Worm (Caenorhabditis elegans) whole organism, L4 larva: Measurements from ENCODE around the gene T23F2.5.
A peak's percentile ranks its signal among the peaks of the same experiment; 100 is the strongest.

Experiments
- D1046.2 ChIP-seq: fragments of 200-800 bp; sonication (Bioruptor generic); IDR thresholded peaks from 2 replicates; pipeline ENCODE4 v1.3.6; 2022; ENCODE audit warnings: missing genetic modification characterization, missing compliant biosample characterization
- F49E8.2 ChIP-seq: sonication (generic microtip); optimal IDR thresholded peaks from 2 replicates; lab custom pipeline; 2016; ENCODE audit warnings: missing compliant biosample characterization, mild to moderate bottlenecking, missing genetic modification characterization, borderline replicate concordance
- T26A8.4 ChIP-seq: fragments of 200-800 bp; sonication (Bioruptor generic); IDR thresholded peaks from 2 replicates; pipeline ENCODE4 v1.3.6; 2022; ENCODE audit warnings: missing genetic modification characterization, missing compliant biosample characterization
- ZK546.5 ChIP-seq, 2 experiments: sonication (generic microtip); optimal IDR thresholded peaks; 2 replicates each; lab custom pipeline; 2017; ENCODE audit warnings: missing biosample characterization in 2 of 2, missing genetic modification characterization in 2 of 2
- aha-1 ChIP-seq: fragments of 150-350 bp; peaks from one replicate; lab custom pipeline; 2014; ENCODE audit warnings: missing biosample characterization, missing genetic modification characterization
- aly-2 ChIP-seq: sonication (generic microtip); optimal IDR thresholded peaks from 2 replicates; lab custom pipeline; 2018; ENCODE audit warnings: missing biosample characterization, missing genetic modification characterization
- ama-1 ChIP-seq: fragments of 150-350 bp; optimal IDR thresholded peaks from 2 replicates; lab custom pipeline; 2014; ENCODE audit warnings: inconsistent platforms, mixed read lengths
- ceh-20 ChIP-seq: fragments of 200-800 bp; sonication (Bioruptor generic); IDR thresholded peaks from 2 replicates; pipeline ENCODE4 v1.3.6; 2022; ENCODE audit warnings: missing genetic modification reagents, missing genetic modification characterization, missing compliant biosample characterization
- ceh-62 ChIP-seq: sonication (generic microtip); optimal IDR thresholded peaks from 2 replicates; lab custom pipeline; 2017; ENCODE audit warnings: missing biosample characterization, missing genetic modification characterization
- ceh-82 ChIP-seq: sonication (generic microtip); optimal IDR thresholded peaks from 2 replicates; lab custom pipeline; 2017; ENCODE audit warnings: missing biosample characterization, missing genetic modification characterization
- ces-1 ChIP-seq: fragments of 150-350 bp; sonication (generic microtip); optimal IDR thresholded peaks from 4 replicates; lab custom pipeline; 2014; ENCODE audit warnings: missing biosample characterization, missing genetic modification reagents, missing genetic modification characterization
- daf-16 ChIP-seq, 3 experiments: sonication (generic microtip); optimal IDR thresholded peaks; 2 replicates each; lab custom pipeline; 2016 to 2017; ENCODE audit warnings: missing genetic modification characterization in 3 of 3, missing genetic modification reagents in 3 of 3, mild to moderate bottlenecking in 2 of 3, missing compliant biosample characterization in 2 of 3, missing biosample characterization in 1 of 3, moderate library complexity in 1 of 3
- daf-19 ChIP-seq: fragments of 200-800 bp; sonication (Bioruptor generic); conservative IDR thresholded peaks from 2 replicates; pipeline ENCODE4 v1.3.6; 2022; ENCODE audit warnings: missing genetic modification characterization, missing compliant biosample characterization
- dmd-6 ChIP-seq: fragments of 200-800 bp; sonication (Bioruptor generic); IDR thresholded peaks from 2 replicates; pipeline ENCODE4 v1.3.6; 2022; ENCODE audit warnings: missing genetic modification reagents, missing genetic modification characterization, missing compliant biosample characterization
- dve-1 ChIP-seq: sonication (generic microtip); optimal IDR thresholded peaks from 2 replicates; lab custom pipeline; 2017; ENCODE audit warnings: antibody characterized with exemption, mild to moderate bottlenecking, missing genetic modification characterization, missing compliant biosample characterization; ENCODE audit not compliant: insufficient read depth
- fkh-10 ChIP-seq: fragments of 150-350 bp; optimal IDR thresholded peaks from 2 replicates; lab custom pipeline; 2014; ENCODE audit warnings: missing biosample characterization, missing genetic modification reagents, missing genetic modification characterization
- fos-1 ChIP-seq: fragments of 150-350 bp; optimal IDR thresholded peaks from 2 replicates; lab custom pipeline; 2014; ENCODE audit warnings: missing biosample characterization, missing genetic modification characterization
- hlh-11 ChIP-seq: fragments of 200-800 bp; sonication (Bioruptor generic); optimal IDR thresholded peaks from 2 replicates; lab custom pipeline; 2018; ENCODE audit warnings: mild to moderate bottlenecking, missing genetic modification characterization, missing compliant biosample characterization
- hlh-30 ChIP-seq: sonication (generic microtip); optimal IDR thresholded peaks from 2 replicates; lab custom pipeline; 2017; ENCODE audit warnings: antibody characterized with exemption, mild to moderate bottlenecking, missing genetic modification characterization, missing compliant biosample characterization; ENCODE audit not compliant: insufficient read depth
- lim-7 ChIP-seq: fragments of 200-800 bp; sonication (Bioruptor generic); IDR thresholded peaks from 2 replicates; pipeline ENCODE4 v1.3.6; 2022; ENCODE audit warnings: missing genetic modification characterization, missing compliant biosample characterization
- lin-1 ChIP-seq: fragments of 200-800 bp; sonication (Bioruptor generic); IDR thresholded peaks from 2 replicates; pipeline ENCODE4 v1.3.6; 2022; ENCODE audit warnings: missing genetic modification reagents, missing genetic modification characterization, missing compliant biosample characterization
- lin-15B ChIP-seq: fragments of 150-350 bp; sonication (generic microtip); optimal IDR thresholded peaks from 3 replicates; lab custom pipeline; 2014; ENCODE audit warnings: missing biosample characterization, missing genetic modification characterization
- lin-39 ChIP-seq: fragments of 150-350 bp; optimal IDR thresholded peaks from 2 replicates; lab custom pipeline; 2014; ENCODE audit warnings: missing biosample characterization, missing genetic modification reagents, missing genetic modification characterization
- lir-3 ChIP-seq: sonication (generic microtip); optimal IDR thresholded peaks from 2 replicates; lab custom pipeline; 2016; ENCODE audit warnings: mild to moderate bottlenecking, missing genetic modification characterization, missing compliant biosample characterization
- lsy-2 ChIP-seq, 2 experiments: fragments of 150-350 bp in 1 of 2; sonication (generic microtip) in 1 of 2; optimal IDR thresholded peaks; 2 replicates each; lab custom pipeline; 2014 to 2017; ENCODE audit warnings: missing biosample characterization in 2 of 2, missing genetic modification characterization in 2 of 2
- madf-9 ChIP-seq: fragments of 200-800 bp; sonication (Bioruptor generic); conservative IDR thresholded peaks from 2 replicates; pipeline ENCODE4 v1.3.6; 2022; ENCODE audit warnings: missing genetic modification reagents, missing genetic modification characterization, missing compliant biosample characterization
- mdl-1 ChIP-seq, 2 experiments: fragments of 150-350 bp in 1 of 2; sonication (generic microtip) in 1 of 2; optimal IDR thresholded peaks; 2 replicates each; lab custom pipeline; 2014 to 2017; ENCODE audit warnings: missing biosample characterization in 2 of 2, missing genetic modification characterization in 2 of 2
- mxl-2 ChIP-seq: fragments of 200-800 bp; sonication (Bioruptor generic); conservative IDR thresholded peaks from 2 replicates; pipeline ENCODE4 v1.3.6; 2022; ENCODE audit warnings: missing genetic modification reagents, missing genetic modification characterization, missing compliant biosample characterization
- mxl-3 ChIP-seq: fragments of 200-800 bp; sonication (Bioruptor generic); optimal IDR thresholded peaks from 2 replicates; lab custom pipeline; 2018; ENCODE audit warnings: mild to moderate bottlenecking, missing genetic modification characterization, missing compliant biosample characterization
- nhr-111 ChIP-seq: fragments of 200-800 bp; sonication (Bioruptor generic); optimal IDR thresholded peaks from 2 replicates; lab custom pipeline; 2018; ENCODE audit warnings: mild to moderate bottlenecking, missing genetic modification characterization, missing compliant biosample characterization
- nhr-237 ChIP-seq: sonication (generic microtip); optimal IDR thresholded peaks from 2 replicates; lab custom pipeline; 2017; ENCODE audit warnings: missing biosample characterization, missing genetic modification characterization
- nhr-28 ChIP-seq: fragments of 150-350 bp; optimal IDR thresholded peaks from 2 replicates; lab custom pipeline; 2014; ENCODE audit warnings: missing biosample characterization, missing genetic modification characterization
- nhr-42 ChIP-seq: fragments of 200-800 bp; sonication (Bioruptor generic); IDR thresholded peaks from 2 replicates; pipeline ENCODE4 v1.3.6; 2022; ENCODE audit warnings: missing genetic modification characterization, missing compliant biosample characterization
- php-3 ChIP-seq: fragments of 200-800 bp; sonication (Bioruptor generic); IDR thresholded peaks from 2 replicates; pipeline ENCODE4 v1.3.6; 2022; ENCODE audit warnings: missing genetic modification reagents, missing genetic modification characterization, missing compliant biosample characterization
- pqm-1 ChIP-seq: sonication (generic microtip); optimal IDR thresholded peaks from 2 replicates; lab custom pipeline; 2017; ENCODE audit warnings: missing biosample characterization, missing genetic modification characterization
- rbr-2 ChIP-seq: sonication (generic microtip); optimal IDR thresholded peaks from 2 replicates; lab custom pipeline; 2016; ENCODE audit warnings: missing genotype, missing genetic modification characterization, missing compliant biosample characterization
- saeg-2 ChIP-seq: fragments of 200-800 bp; sonication (Bioruptor generic); IDR thresholded peaks from 2 replicates; pipeline ENCODE4 v1.3.6; 2022; ENCODE audit warnings: missing genetic modification reagents, missing genetic modification characterization, missing compliant biosample characterization
- snpc-1.2 ChIP-seq: fragments of 200-800 bp; sonication (Bioruptor generic); IDR thresholded peaks from 2 replicates; pipeline ENCODE4 v1.3.6; 2022; ENCODE audit warnings: missing genetic modification reagents, missing genetic modification characterization, missing compliant biosample characterization
- unc-130 ChIP-seq: sonication (generic microtip); optimal IDR thresholded peaks from 2 replicates; lab custom pipeline; 2016; ENCODE audit warnings: missing genetic modification reagents, missing genetic modification characterization, missing compliant biosample characterization
- unc-62 ChIP-seq, 3 experiments: fragments of 150-350 bp in 1 of 3; sonication (generic microtip); optimal IDR thresholded peaks in 2 of 3; peaks in 1 of 3; 1 replicate in 1 of 3; 2 replicates in 2 of 3; lab custom pipeline; 2014 to 2017; ENCODE audit warnings: missing biosample characterization in 3 of 3, missing genetic modification characterization in 3 of 3, missing genetic modification reagents in 3 of 3, missing genotype in 1 of 3
- zip-11 ChIP-seq: fragments of 200-800 bp; sonication (Bioruptor generic); IDR thresholded peaks from 2 replicates; pipeline ENCODE4 v1.3.6; 2022; ENCODE audit warnings: missing genetic modification characterization, missing compliant biosample characterization

The T23F2.5 gene

ce11 chrX:5479300-5479811, 37.6 kb downstream of the T23F2.5 start, which contains the start of gene dlg-1:
dlg-1 (plus strand) TSS chrX:5479700.
- TF ChIP-seq daf-16 (GFP tag; optimal IDR thresholded peaks at IDR 0.05; lab: Kevin White, UChicago) (no peak), daf-16 (tag; optimal IDR thresholded peaks at IDR 0.05; lab: Kevin White, UChicago) (peak; percentile 73), pqm-1 (peak; percentile 5), nhr-28 (tag; lab: Kevin White, UChicago) (peak; percentile 14), nhr-111 (GFP tag; lab: Kevin White, UChicago) (no peak), unc-62 (GFP tag; optimal IDR thresholded peaks at IDR 0.05 in 1 of 2; lab: Kevin White, UChicago) (peak in 1 of 2 experiments; percentile 97), unc-62 (tag; optimal IDR thresholded peaks at IDR 0.05; lab: Kevin White, UChicago) (no peak)

DNA sequence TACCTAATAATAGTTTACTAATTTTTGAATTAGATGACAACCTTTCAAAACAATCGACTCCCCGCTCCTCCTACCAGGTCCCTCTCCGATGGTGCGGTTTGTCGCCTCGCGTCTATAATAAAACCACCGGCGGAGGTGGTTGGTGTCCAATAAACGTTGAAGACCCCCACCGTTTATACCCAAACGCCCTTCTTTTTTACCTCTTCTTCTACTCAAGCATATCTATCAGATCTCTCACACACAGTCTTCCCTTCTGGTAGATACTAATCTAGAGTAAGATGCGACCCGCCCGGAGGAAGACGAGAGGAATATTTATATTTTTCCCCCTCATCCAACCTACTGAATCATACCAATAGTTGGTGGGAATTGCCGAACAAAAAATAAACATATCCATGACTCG, 38.1 kb downstream of the T23F2.5 start:
- TF ChIP-seq daf-19 (GFP tag; lab: Robert Waterston, UW) (no peak), rbr-2 (tag; lab: Kevin White, UChicago) (no peak), ceh-20 (GFP tag; lab: Robert Waterston, UW) (no peak), D1046.2 (no peak), lsy-2 (tag; optimal IDR thresholded peaks at IDR 0.05; lab: Kevin White, UChicago) (no peak), dmd-6 (GFP tag; lab: Robert Waterston, UW) (no peak), ama-1 (lab: Kevin White, UChicago) (no peak), nhr-111 (GFP tag; lab: Kevin White, UChicago) (no peak), unc-130 (no peak), mxl-3 (no peak), saeg-2 (no peak), nhr-42 (GFP tag; lab: Robert Waterston, UW) (no peak), lin-15B (no peak), aly-2 (tag; lab: Kevin White, UChicago) (no peak), ceh-62 (tag; lab: Kevin White, UChicago) (no peak)

DNA sequence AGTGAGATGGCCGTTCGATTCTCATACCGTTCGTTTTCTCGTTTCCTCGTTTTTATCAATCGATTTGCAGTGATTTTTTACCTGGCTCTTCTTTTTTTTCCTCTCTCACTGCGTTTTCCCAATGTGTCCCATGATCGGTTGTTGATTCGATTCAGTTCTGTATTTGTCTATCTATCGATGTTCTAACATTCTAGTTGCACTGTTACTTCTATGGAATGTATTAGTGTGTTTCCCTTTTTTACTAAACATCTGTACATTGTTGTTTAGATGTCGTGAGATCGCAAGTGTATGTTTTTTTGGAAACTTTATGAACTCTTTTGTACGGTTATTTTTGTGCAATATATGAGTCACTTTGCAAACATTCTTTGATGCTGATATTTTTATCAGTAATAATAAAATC, 39.4 kb downstream of the T23F2.5 start:
- TF ChIP-seq lir-3 (tag; lab: Kevin White, UChicago), result no peak
- no peak for TF ChIP-seq mdl-1 (tag; optimal IDR thresholded peaks at IDR 0.05; lab: Kevin White, UChicago)
- no peak for TF ChIP-seq daf-16 (GFP tag; optimal IDR thresholded peaks at IDR 0.05; lab: Kevin White, UChicago)
- TF ChIP-seq daf-16 (tag; optimal IDR thresholded peaks at IDR 0.05; lab: Kevin White, UChicago), result peak; percentile 53
- TF ChIP-seq nhr-28 (tag; lab: Kevin White, UChicago), result peak; percentile 50
- peak; percentile 15 for TF ChIP-seq hlh-30 (tag; lab: Kevin White, UChicago)
- TF ChIP-seq, all 104 proteins: peak for 3

DNA sequence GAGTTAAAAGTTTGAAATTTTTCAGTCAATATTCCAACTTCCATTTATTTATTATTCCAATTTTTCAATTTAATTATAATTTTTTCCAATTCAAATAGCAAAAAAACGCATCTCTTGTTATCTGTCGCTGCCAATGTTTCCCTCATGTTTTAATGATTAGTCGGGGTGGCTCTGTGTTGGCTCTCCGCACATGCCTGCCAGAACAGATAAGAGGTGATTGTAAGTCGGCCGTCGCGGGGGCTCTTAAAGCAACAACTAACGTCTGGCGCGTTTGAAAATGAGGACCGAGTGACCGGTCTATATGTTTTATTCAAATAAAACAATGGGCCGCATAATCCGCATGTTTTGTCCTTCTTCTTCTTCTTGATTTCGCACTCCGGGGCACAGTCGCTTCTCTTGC, 40.6 kb downstream of the T23F2.5 start:
- TF ChIP-seq lin-39 (tag; lab: Kevin White, UChicago) (no peak), hlh-11 (tag; lab: Kevin White, UChicago) (peak; percentile 57), mxl-3 (peak; percentile 68), nhr-28 (tag; lab: Kevin White, UChicago) (peak; percentile 26), aha-1 (tag; lab: Kevin White, UChicago) (no peak), snpc-1.2 (GFP tag; lab: Robert Waterston, UW) (no peak), daf-16 (GFP tag; optimal IDR thresholded peaks at IDR 0.05; lab: Kevin White, UChicago) (no peak), daf-16 (tag; optimal IDR thresholded peaks at IDR 0.05; lab: Kevin White, UChicago) (peak; percentile 67), dmd-6 (GFP tag; lab: Robert Waterston, UW) (peak; percentile 42; the same call in 1 of the 2 replicates), pqm-1 (peak; percentile 83), ces-1 (GFP tag; lab: Kevin White, UChicago) (no peak), dve-1 (tag; lab: Kevin White, UChicago) (peak; percentile 40)
- TF ChIP-seq, all 104 proteins: peak for 7

- TF ChIP-seq F49E8.2 (tag; lab: Kevin White, UChicago) (no peak), lim-7 (GFP tag; lab: Robert Waterston, UW) (no peak), nhr-42 (GFP tag; lab: Robert Waterston, UW) (no peak), fkh-10 (GFP tag; lab: Kevin White, UChicago) (no peak), T26A8.4 (0 out of 2 replicates have a peak, but pooled peaks have one; percentile 29), nhr-237 (tag; lab: Kevin White, UChicago) (no peak), unc-62 (GFP tag; optimal IDR thresholded peaks at IDR 0.05 in 1 of 2; lab: Kevin White, UChicago) (peak in 1 of 2 experiments; percentile 99), unc-62 (tag; optimal IDR thresholded peaks at IDR 0.05; lab: Kevin White, UChicago) (no peak), madf-9 (GFP tag; lab: Robert Waterston, UW) (0 out of 2 replicates have a peak, but pooled peaks have one; percentile 14), ceh-82 (tag; lab: Kevin White, UChicago) (no peak), lin-1 (0 out of 2 replicates have a peak, but pooled peaks have one; percentile 60), ZK546.5 (tag; optimal IDR thresholded peaks at IDR 0.05; lab: Kevin White, UChicago) (no peak), zip-11 (GFP tag; lab: Robert Waterston, UW) (no peak), fos-1 (tag; lab: Kevin White, UChicago) (no peak), mxl-2 (GFP tag; lab: Robert Waterston, UW) (no peak), dve-1 (tag; lab: Kevin White, UChicago) (peak; percentile 70), php-3 (no peak), lsy-2 (tag; optimal IDR thresholded peaks at IDR 0.05; lab: Kevin White, UChicago) (peak; percentile 34 to 44)
Measured at ce11 chrX:5475164-5475576, 41.8 kb downstream of the T23F2.5 start.
